Worm (Caenorhabditis elegans) whole organism, young adult: ENCODE data around the gene sprr-2.

Experiments
- B0019.2 ChIP-seq: fragments of 200-800 bp; sonication (Bioruptor generic); conservative IDR thresholded peaks from 2 replicates; pipeline ENCODE4 v1.3.6; 2022; ENCODE audit warnings: missing genetic modification reagents, missing genetic modification characterization, missing compliant biosample characterization
- B0035.1 ChIP-seq: sonication (generic microtip); optimal IDR thresholded peaks from 2 replicates; lab custom pipeline; 2016; ENCODE audit warnings: missing genetic modification characterization, mild to moderate bottlenecking, missing compliant biosample characterization, missing genotype, missing genetic modification reagents
- B0336.3 ChIP-seq: fragments of 200-800 bp; sonication (Bioruptor generic); IDR thresholded peaks from 2 replicates; pipeline ENCODE4 v1.3.6; 2022; ENCODE audit warnings: missing genetic modification characterization, missing compliant biosample characterization
- C17E4.6 ChIP-seq: fragments of 200-800 bp; sonication (Bioruptor generic); IDR thresholded peaks from 2 replicates; pipeline ENCODE4 v1.3.6; 2022; ENCODE audit warnings: missing genetic modification reagents, missing genetic modification characterization, missing compliant biosample characterization
- F10E7.11 ChIP-seq: sonication (generic microtip); optimal IDR thresholded peaks from 2 replicates; lab custom pipeline; 2017; ENCODE audit warnings: mild to moderate bottlenecking, missing genetic modification characterization, moderate library complexity, missing compliant biosample characterization
- F22D6.2 ChIP-seq: sonication (generic microtip); optimal IDR thresholded peaks from 2 replicates; lab custom pipeline; 2016; ENCODE audit warnings: mild to moderate bottlenecking, missing genetic modification characterization, missing compliant biosample characterization
- F49E8.2 ChIP-seq: sonication (generic microtip); optimal IDR thresholded peaks from 3 replicates; lab custom pipeline; 2017; ENCODE audit warnings: missing genetic modification characterization, mild to moderate bottlenecking, missing compliant biosample characterization, antibody characterized with exemption, moderate library complexity; ENCODE audit not compliant: insufficient read depth
- F57A8.1 ChIP-seq: fragments of 200-800 bp; sonication (Bioruptor generic); optimal IDR thresholded peaks from 2 replicates; lab custom pipeline; 2018; ENCODE audit warnings: mild to moderate bottlenecking, missing genetic modification characterization, moderate library complexity, missing compliant biosample characterization
- F57C9.4 ChIP-seq: sonication (generic microtip); optimal IDR thresholded peaks from 2 replicates; lab custom pipeline; 2017; ENCODE audit warnings: mild to moderate bottlenecking, missing genetic modification characterization, missing compliant biosample characterization
- K11D2.4 ChIP-seq: fragments of 200-800 bp; sonication (Bioruptor generic); IDR thresholded peaks from 2 replicates; pipeline ENCODE4 v1.3.6; 2022; ENCODE audit warnings: missing genetic modification reagents, missing genetic modification characterization, missing compliant biosample characterization
- K12H6.12 ChIP-seq: fragments of 200-800 bp; sonication (Bioruptor generic); optimal IDR thresholded peaks from 2 replicates; lab custom pipeline; 2018; ENCODE audit warnings: mild to moderate bottlenecking, missing genetic modification characterization, missing compliant biosample characterization
- ama-1 ChIP-seq, 3 experiments: fragments of 150-350 bp in 1 of 3; sonication (generic microtip) in 2 of 3; optimal IDR thresholded peaks; 2 replicates each; lab custom pipeline; 2014 to 2018; ENCODE audit warnings: missing biosample characterization in 2 of 3, missing genetic modification characterization in 2 of 3, missing genetic modification reagents in 2 of 3
- atf-7 ChIP-seq: sonication (generic microtip); optimal IDR thresholded peaks from 2 replicates; lab custom pipeline; 2017; ENCODE audit warnings: mild to moderate bottlenecking, missing genetic modification characterization, missing compliant biosample characterization
- attf-5 ChIP-seq: fragments of 200-800 bp; sonication (Bioruptor generic); optimal IDR thresholded peaks from 2 replicates; lab custom pipeline; 2018; ENCODE audit warnings: mild to moderate bottlenecking, missing genetic modification characterization, missing compliant biosample characterization
- cebp-1 ChIP-seq, 2 experiments: fragments of 200-800 bp in 1 of 2; sonication (Bioruptor generic) in 1 of 2; sonication (generic microtip) in 1 of 2; IDR thresholded peaks in 1 of 2; optimal IDR thresholded peaks in 1 of 2; 2 replicates each; pipeline versions ENCODE4 v1.3.6 to Lab custom; 2017 to 2022; ENCODE audit warnings: missing compliant biosample characterization in 2 of 2, missing genetic modification characterization in 2 of 2, mild to moderate bottlenecking in 1 of 2, missing genetic modification reagents in 1 of 2, moderate library complexity in 1 of 2
- ceh-79 ChIP-seq: sonication (generic microtip); optimal IDR thresholded peaks from 2 replicates; lab custom pipeline; 2017; ENCODE audit warnings: mild to moderate bottlenecking, missing genetic modification characterization, missing compliant biosample characterization
- ceh-91 ChIP-seq: fragments of 200-800 bp; sonication (Bioruptor generic); IDR thresholded peaks from 2 replicates; pipeline ENCODE4 v1.3.6; 2022; ENCODE audit warnings: missing genetic modification reagents, missing genetic modification characterization, missing compliant biosample characterization
- dox-1 ChIP-seq: fragments of 200-800 bp; sonication (Bioruptor generic); IDR thresholded peaks from 2 replicates; pipeline ENCODE4 v1.3.6; 2022; ENCODE audit warnings: missing genetic modification reagents, missing genetic modification characterization, missing compliant biosample characterization
- dpff-1 ChIP-seq: sonication (generic microtip); optimal IDR thresholded peaks from 2 replicates; lab custom pipeline; 2017; ENCODE audit warnings: mild to moderate bottlenecking, missing genetic modification characterization, missing compliant biosample characterization
- egl-18 ChIP-seq: fragments of 200-800 bp; sonication (Bioruptor generic); IDR thresholded peaks from 2 replicates; pipeline ENCODE4 v1.3.6; 2022; ENCODE audit warnings: missing genetic modification reagents, missing genetic modification characterization, missing compliant biosample characterization
- ekl-4 ChIP-seq: fragments of 200-800 bp; sonication (Bioruptor generic); IDR thresholded peaks from 2 replicates; pipeline ENCODE4 v1.3.6; 2022; ENCODE audit warnings: missing genetic modification reagents, missing genetic modification characterization, missing compliant biosample characterization
- ets-4 ChIP-seq: fragments of 200-800 bp; sonication (Bioruptor generic); optimal IDR thresholded peaks from 2 replicates; lab custom pipeline; 2018; ENCODE audit warnings: mild to moderate bottlenecking, missing genetic modification characterization, missing compliant biosample characterization
- hlh-26 ChIP-seq: fragments of 200-800 bp; sonication (Bioruptor generic); conservative IDR thresholded peaks from 2 replicates; pipeline ENCODE4 v1.3.6; 2022; ENCODE audit warnings: missing genetic modification reagents, missing genetic modification characterization, missing compliant biosample characterization
- hsf-1 ChIP-seq: fragments of 200-800 bp; sonication (Bioruptor generic); IDR thresholded peaks from 2 replicates; pipeline ENCODE4 v1.3.6; 2022; ENCODE audit warnings: missing genetic modification reagents, missing genetic modification characterization, missing compliant biosample characterization
- lag-1 ChIP-seq: fragments of 200-800 bp; sonication (Bioruptor generic); IDR thresholded peaks from 2 replicates; pipeline ENCODE4 v1.3.6; 2022; ENCODE audit warnings: missing genetic modification reagents, missing genetic modification characterization, missing compliant biosample characterization
- let-526 ChIP-seq: fragments of 200-800 bp; sonication (Bioruptor generic); IDR thresholded peaks from 2 replicates; pipeline ENCODE4 v1.3.6; 2022; ENCODE audit warnings: missing genetic modification reagents, missing genetic modification characterization, missing compliant biosample characterization
- lir-1 ChIP-seq: fragments of 200-800 bp; sonication (Bioruptor generic); conservative IDR thresholded peaks from 2 replicates; pipeline ENCODE4 v1.3.6; 2022; ENCODE audit warnings: missing genetic modification reagents, missing genetic modification characterization, missing compliant biosample characterization
- lsl-1 ChIP-seq: fragments of 200-800 bp; sonication (Bioruptor generic); optimal IDR thresholded peaks from 2 replicates; lab custom pipeline; 2018; ENCODE audit warnings: mild to moderate bottlenecking, missing genetic modification characterization, moderate library complexity, missing compliant biosample characterization
- lsy-27 ChIP-seq: sonication (generic microtip); optimal IDR thresholded peaks from 2 replicates; lab custom pipeline; 2017; ENCODE audit warnings: missing genetic modification characterization, mild to moderate bottlenecking, missing compliant biosample characterization, antibody characterized with exemption, missing genotype, borderline replicate concordance; ENCODE audit not compliant: insufficient read depth
- mel-28 ChIP-seq: sonication (generic microtip); optimal IDR thresholded peaks from 2 replicates; lab custom pipeline; 2016; ENCODE audit warnings: borderline replicate concordance, mild to moderate bottlenecking, missing genetic modification characterization, missing compliant biosample characterization
- nhr-120 ChIP-seq: fragments of 200-800 bp; sonication (Bioruptor generic); IDR thresholded peaks from 2 replicates; pipeline ENCODE4 v1.3.6; 2022; ENCODE audit warnings: missing genetic modification characterization, missing compliant biosample characterization
- nhr-179 ChIP-seq: sonication (generic microtip); optimal IDR thresholded peaks from 2 replicates; lab custom pipeline; 2016; ENCODE audit warnings: mild to moderate bottlenecking, missing genetic modification characterization, missing compliant biosample characterization
- nhr-27 ChIP-seq: fragments of 200-800 bp; sonication (Bioruptor generic); optimal IDR thresholded peaks from 2 replicates; lab custom pipeline; 2018; ENCODE audit warnings: mild to moderate bottlenecking, missing genetic modification characterization, moderate library complexity, missing compliant biosample characterization
- nhr-80 ChIP-seq: sonication (generic microtip); optimal IDR thresholded peaks from 2 replicates; lab custom pipeline; 2016; ENCODE audit warnings: missing genetic modification characterization, missing compliant biosample characterization
- pbrm-1 ChIP-seq: fragments of 200-800 bp; sonication (Bioruptor generic); IDR thresholded peaks from 2 replicates; pipeline ENCODE4 v1.3.6; 2022; ENCODE audit warnings: missing genetic modification reagents, missing genetic modification characterization, missing compliant biosample characterization
- sdz-38 ChIP-seq: sonication (generic microtip); optimal IDR thresholded peaks from 2 replicates; lab custom pipeline; 2016; ENCODE audit warnings: missing genotype, missing genetic modification characterization, missing compliant biosample characterization
- sea-2 ChIP-seq: fragments of 200-800 bp; sonication (Bioruptor generic); IDR thresholded peaks from 2 replicates; pipeline ENCODE4 v1.3.6; 2022; ENCODE audit warnings: missing genetic modification characterization, missing compliant biosample characterization
- snpc-1.1 ChIP-seq: sonication (generic microtip); optimal IDR thresholded peaks from 2 replicates; lab custom pipeline; 2017; ENCODE audit warnings: missing genetic modification characterization, mild to moderate bottlenecking, missing compliant biosample characterization, antibody characterized with exemption, moderate library complexity, missing genotype, missing genetic modification reagents; ENCODE audit not compliant: insufficient read depth
- snpc-1.3 ChIP-seq: sonication (generic microtip); optimal IDR thresholded peaks from 2 replicates; lab custom pipeline; 2017; ENCODE audit warnings: missing genetic modification characterization, mild to moderate bottlenecking, missing compliant biosample characterization, antibody characterized with exemption, moderate library complexity, missing genotype, missing genetic modification reagents; ENCODE audit not compliant: insufficient read depth
- snpc-3.4 ChIP-seq: sonication (generic microtip); optimal IDR thresholded peaks from 2 replicates; lab custom pipeline; 2017; ENCODE audit warnings: missing genetic modification characterization, mild to moderate bottlenecking, missing compliant biosample characterization, antibody characterized with exemption, moderate library complexity, missing genotype, missing genetic modification reagents
- tbp1 ChIP-seq: fragments of 200-800 bp; sonication (Bioruptor generic); optimal IDR thresholded peaks from 2 replicates; lab custom pipeline; 2018; ENCODE audit warnings: mild to moderate bottlenecking, missing genetic modification characterization, missing compliant biosample characterization
- unc-62 ChIP-seq: fragments of 150-350 bp; optimal IDR thresholded peaks from 2 replicates; lab custom pipeline; 2014; ENCODE audit warnings: missing biosample characterization, missing genetic modification reagents, missing genetic modification characterization
- zim-3 ChIP-seq: sonication (generic microtip); optimal IDR thresholded peaks from 2 replicates; lab custom pipeline; 2017; ENCODE audit warnings: mild to moderate bottlenecking, missing genetic modification characterization, moderate library complexity, missing compliant biosample characterization
- ztf-18 ChIP-seq: sonication (generic microtip); optimal IDR thresholded peaks from 2 replicates; lab custom pipeline; 2016; ENCODE audit warnings: missing genotype, mild to moderate bottlenecking, missing genetic modification characterization, missing compliant biosample characterization

sprr-2 gene

DNA sequence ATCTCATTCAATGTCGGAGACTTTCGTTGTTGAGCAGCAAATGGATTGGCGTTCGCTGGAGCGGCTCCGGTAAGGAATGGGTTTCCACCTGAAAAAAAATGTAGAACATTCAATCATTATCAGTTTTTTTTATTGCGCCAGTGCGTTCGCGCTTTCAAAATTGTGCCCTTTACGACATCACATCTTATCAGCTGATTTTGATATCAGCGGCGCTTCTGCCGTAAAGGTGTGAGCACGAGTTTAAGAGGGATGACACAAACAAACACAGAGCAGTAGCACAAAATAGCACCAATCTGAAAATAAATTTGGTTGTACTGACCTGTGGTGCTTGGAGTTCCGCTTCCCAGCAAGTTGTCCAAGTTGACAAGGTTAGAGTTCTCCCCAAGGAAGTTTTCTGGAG is 23.5 kb downstream of the sprr-2 start (continued):
- TF ChIP-seq lag-1: 0 out of 2 replicates have a peak, but pooled peaks have one; percentile 38
- TF ChIP-seq tbp1 (GFP tag; lab: Kevin White, UChicago): no peak
- no peak for TF ChIP-seq egl-18 (GFP tag; lab: Robert Waterston, UW)
- TF ChIP-seq let-526 (GFP tag; lab: Robert Waterston, UW): no peak
- TF ChIP-seq F57C9.4 (tag; lab: Kevin White, UChicago): no peak
- TF ChIP-seq sea-2 (GFP tag; lab: Robert Waterston, UW): 0 out of 2 replicates have a peak, but pooled peaks have one; percentile 27
- TF ChIP-seq nhr-179: no peak
- TF ChIP-seq ztf-18: no peak
- no peak for TF ChIP-seq dpff-1 (tag; lab: Kevin White, UChicago)
- no peak for TF ChIP-seq snpc-1.3 (tag; lab: Kevin White, UChicago)
- TF ChIP-seq ekl-4: no peak; the same call in 1 of the 2 replicates
- no peak for TF ChIP-seq zim-3 (tag; lab: Kevin White, UChicago)
- peak; percentile 34; the same call in 1 of the 2 replicates for TF ChIP-seq K11D2.4
- no peak for TF ChIP-seq hsf-1 (GFP tag; lab: Robert Waterston, UW)
- peak; percentile 7 for TF ChIP-seq attf-5
- TF ChIP-seq hlh-26 (GFP tag; lab: Robert Waterston, UW): no peak
- TF ChIP-seq lir-1 (GFP tag; lab: Robert Waterston, UW): peak; percentile 13; the same call in 1 of the 2 replicates
- TF ChIP-seq F49E8.2 (tag; lab: Kevin White, UChicago): no peak
- TF ChIP-seq nhr-120 (GFP tag; lab: Robert Waterston, UW): no peak
- TF ChIP-seq F57A8.1 (GFP tag; lab: Kevin White, UChicago): no peak
- TF ChIP-seq cebp-1 (GFP tag; IDR thresholded peaks at IDR 0.05; lab: Robert Waterston, UW): no peak
- peak; percentile 32 for TF ChIP-seq cebp-1 (tag; optimal IDR thresholded peaks at IDR 0.05; lab: Kevin White, UChicago)
- TF ChIP-seq F22D6.2 (tag; lab: Kevin White, UChicago): no peak
- TF ChIP-seq nhr-80 (tag; lab: Kevin White, UChicago): peak; percentile 83

DNA sequence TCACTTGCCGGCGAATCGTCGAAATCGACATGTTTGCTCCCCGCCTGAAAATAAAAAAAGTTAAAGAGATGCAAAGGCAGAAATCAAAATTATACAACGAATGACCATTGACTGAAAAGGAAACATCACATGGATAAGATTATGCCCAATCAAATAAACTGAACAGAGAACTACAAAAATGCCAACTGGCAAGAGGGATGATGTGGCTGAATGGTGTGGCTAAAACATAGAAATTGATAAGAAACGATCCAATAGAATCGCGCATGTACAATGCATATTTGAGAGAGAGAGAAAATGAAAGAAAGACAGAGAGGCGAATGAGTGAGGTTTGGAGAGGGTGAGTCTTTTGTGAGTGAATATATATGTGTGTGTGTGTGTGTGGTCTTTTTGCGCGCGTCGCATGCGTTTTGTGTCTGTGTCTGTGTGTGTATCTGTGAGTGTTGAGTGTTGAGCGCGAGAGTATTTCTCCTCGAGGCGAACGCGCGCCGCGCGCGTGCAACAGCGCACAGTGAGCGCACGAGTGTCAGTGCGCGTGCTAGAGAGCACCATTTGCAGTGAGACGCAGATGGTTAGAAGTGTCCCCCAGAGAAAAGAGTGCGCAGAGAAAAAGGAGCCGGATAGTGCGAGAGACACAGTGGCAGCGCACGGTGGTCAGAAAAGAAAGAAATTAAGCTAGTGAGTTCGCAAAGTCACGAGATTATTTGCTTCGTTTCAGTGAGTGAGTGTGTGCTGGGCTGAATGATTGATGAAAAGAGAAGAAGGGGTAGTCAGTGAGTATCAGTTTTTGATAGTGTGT is 25.4 kb downstream of the sprr-2 start, which contains the start of gene epn-1:
TSS of gene epn-1 (minus strand) at position 51 of the 796 bp plus-strand sequence.
- peak; percentile 39 for TF ChIP-seq unc-62 (GFP tag; lab: Kevin White, UChicago)
- peak; percentile 92 for TF ChIP-seq F22D6.2 (tag; lab: Kevin White, UChicago)
- TF ChIP-seq lsl-1: peak; percentile 4
- TF ChIP-seq pbrm-1 (GFP tag; lab: Robert Waterston, UW): peak; percentile 95
- TF ChIP-seq snpc-3.4 (tag; lab: Kevin White, UChicago): no peak
- peak; percentile 84 for TF ChIP-seq B0035.1 (tag; lab: Kevin White, UChicago)
- TF ChIP-seq attf-5: peak; percentile 99
- peak; percentile 92 for TF ChIP-seq sea-2 (GFP tag; lab: Robert Waterston, UW)
- peak; percentile 87 for TF ChIP-seq ceh-79 (tag; lab: Kevin White, UChicago)
- TF ChIP-seq ets-4 (GFP tag; lab: Kevin White, UChicago): peak; percentile 95
- TF ChIP-seq B0019.2 (GFP tag; lab: Robert Waterston, UW): no peak
- peak; percentile 51 for TF ChIP-seq F10E7.11 (tag; lab: Kevin White, UChicago)
- TF ChIP-seq K12H6.12 (tag; lab: Kevin White, UChicago): peak; percentile 99
- TF ChIP-seq B0336.3 (GFP tag; lab: Robert Waterston, UW): peak; percentile 98
- peak; percentile 97 for TF ChIP-seq dox-1 (GFP tag; lab: Robert Waterston, UW)
- peak; percentile 99 for TF ChIP-seq atf-7 (tag; lab: Kevin White, UChicago)
- TF ChIP-seq ceh-91 (GFP tag; lab: Robert Waterston, UW): 0 out of 2 replicates have a peak, but pooled peaks have one; percentile 10
- TF ChIP-seq snpc-1.1 (tag; lab: Kevin White, UChicago): peak; percentile 11
- peak; percentile 73 for TF ChIP-seq tbp1 (GFP tag; lab: Kevin White, UChicago)
- TF ChIP-seq F57A8.1 (GFP tag; lab: Kevin White, UChicago): no peak
- 0 out of 2 replicates have a peak, but pooled peaks have one; percentile 63 for TF ChIP-seq C17E4.6 (GFP tag; lab: Robert Waterston, UW)
- TF ChIP-seq ama-1 (optimal IDR thresholded peaks at IDR 0.05; lab: Kevin White, UChicago): no peak
- TF ChIP-seq ama-1 (GFP tag; optimal IDR thresholded peaks at IDR 0.05; lab: Kevin White, UChicago): no peak
- TF ChIP-seq nhr-27 (tag; lab: Kevin White, UChicago): peak; percentile 71
- no peak for TF ChIP-seq mel-28 (tag; lab: Kevin White, UChicago)
- TF ChIP-seq lsy-27 (tag; lab: Kevin White, UChicago): peak; percentile 67
- TF ChIP-seq sdz-38 (tag; lab: Kevin White, UChicago): no peak
